Fruit fly (Drosophila melanogaster) S2 (cell line): ENCODE data around the gene HisRS.

Source experiments
- CG8478 ChIP-seq: fragments of >200 bp; optimal IDR thresholded peaks from 2 replicates; lab custom pipeline; 2018
- CTCF ChIP-seq, 2 experiments: fragments of >200 bp; optimal IDR thresholded peaks; 2 replicates each; lab custom pipeline; 2018

The HisRS gene

DNA sequence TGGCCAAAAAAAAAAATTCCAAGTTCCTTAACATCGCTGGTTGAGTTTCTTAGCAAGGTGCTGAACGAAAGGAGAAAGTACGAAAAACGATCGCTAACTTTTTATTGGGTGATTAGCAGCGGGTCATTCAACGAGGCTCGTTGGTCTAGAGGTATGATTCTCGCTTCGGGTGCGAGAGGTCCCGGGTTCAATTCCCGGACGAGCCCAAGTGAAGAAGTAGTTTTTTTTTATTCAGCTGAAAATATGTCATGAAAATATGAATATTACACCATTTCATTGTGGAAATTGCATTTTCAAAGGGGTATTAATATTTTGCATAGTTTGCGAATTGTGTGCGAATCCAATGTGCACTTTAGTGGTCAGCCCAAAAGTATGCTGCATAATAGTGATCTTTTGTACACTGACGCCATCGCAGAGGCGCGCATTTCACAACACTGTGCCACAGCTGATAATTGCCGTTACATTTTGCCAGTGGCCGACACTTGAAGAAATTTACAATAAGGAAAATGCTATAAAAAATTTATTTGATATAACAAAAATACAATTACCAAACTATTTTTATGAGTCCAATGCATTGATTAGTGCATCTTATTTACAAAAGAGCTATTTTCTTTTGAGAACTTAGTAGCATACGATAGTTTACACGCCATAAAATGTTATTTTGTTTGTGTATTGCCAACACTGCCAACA is 50.5 kb downstream of the HisRS start:
- TF ChIP-seq CG8478 (lab: Kevin White, UChicago) (no peak), CTCF (optimal IDR thresholded peaks at IDR 0.05; lab: Kevin White, UChicago) (no peak)
